Fruit fly (Drosophila melanogaster) Kc167 (cell line): ENCODE measurements around the gene Cyt-c1L.

Source experiments
- Myc ChIP-seq: fragments of >200 bp; optimal IDR thresholded peaks from 2 replicates; lab custom pipeline; 2017; ENCODE audit warnings: missing external identifiers
- Sin3A ChIP-seq: fragments of >200 bp; optimal IDR thresholded peaks from 2 replicates; lab custom pipeline; 2018; ENCODE audit warnings: missing external identifiers
- h ChIP-seq: fragments of >200 bp; optimal IDR thresholded peaks from 3 replicates; lab custom pipeline; 2018; ENCODE audit warnings: missing external identifiers
- insv ChIP-seq: fragments of >200 bp; optimal IDR thresholded peaks from 3 replicates; lab custom pipeline; 2018; ENCODE audit warnings: missing external identifiers
- psq ChIP-seq: fragments of >200 bp; optimal IDR thresholded peaks from 2 replicates; lab custom pipeline; 2017; ENCODE audit warnings: missing external identifiers
- ttk ChIP-seq: sonication (Bioruptor generic); optimal IDR thresholded peaks from 2 replicates; lab custom pipeline; 2017; ENCODE audit warnings: missing external identifiers

Cyt-c1L gene

dm6 chr3R:29190984-29191383, 12.9 kb downstream of the Cyt-c1L start:
- TF ChIP-seq psq (lab: Kevin White, UChicago) (no peak), h (lab: Kevin White, UChicago) (no peak), Sin3A (lab: Kevin White, UChicago) (no peak), Myc (lab: Kevin White, UChicago) (no peak), insv (no peak)

dm6 chr3R:29164930-29165693, 38.8 kb downstream of the Cyt-c1L start, which contains the start of gene CG11898:
TSS of gene CG11898 (plus strand) at chr3R:29165643.
- no peak for TF ChIP-seq psq (lab: Kevin White, UChicago)
- no peak for TF ChIP-seq h (lab: Kevin White, UChicago)
- no peak for TF ChIP-seq ttk
- TF ChIP-seq Sin3A (lab: Kevin White, UChicago): no peak
- TF ChIP-seq insv: no peak
- no peak for TF ChIP-seq Myc (lab: Kevin White, UChicago)

- TF ChIP-seq Myc (lab: Kevin White, UChicago): no peak
- no peak for TF ChIP-seq psq (lab: Kevin White, UChicago)
- no peak for TF ChIP-seq insv
- no peak for TF ChIP-seq h (lab: Kevin White, UChicago)
- TF ChIP-seq ttk: no peak
These were observed 44.3 kb downstream of the Cyt-c1L start for dm6 chr3R:29159620-29160019.

dm6 chr3R:29158721-29159120, 45.2 kb downstream of the Cyt-c1L start:
- TF ChIP-seq insv: no peak
- TF ChIP-seq ttk: no peak
- TF ChIP-seq psq (lab: Kevin White, UChicago): no peak
- TF ChIP-seq h (lab: Kevin White, UChicago): no peak
- TF ChIP-seq Myc (lab: Kevin White, UChicago): no peak
- TF ChIP-seq Sin3A (lab: Kevin White, UChicago): no peak

dm6 chr3R:29157418-29158398, 46.2 kb downstream of the Cyt-c1L start, which contains the start of gene rdog:
TSS of gene rdog (plus strand) at chr3R:29158122.
- TF ChIP-seq Myc (lab: Kevin White, UChicago) (no peak), ttk (no peak), Sin3A (lab: Kevin White, UChicago) (no peak), psq (lab: Kevin White, UChicago) (no peak), insv (no peak)

dm6 chr3R:29153197-29153644, 50.7 kb downstream of the Cyt-c1L start, which contains the start of the genes Slbp and Rpn2:
TSS of gene Slbp (minus strand) at chr3R:29153266.
TSS of gene Rpn2 (plus strand) at chr3R:29153524.
- TF ChIP-seq insv (no peak), h (lab: Kevin White, UChicago) (no peak), psq (lab: Kevin White, UChicago) (no peak), ttk (no peak), Sin3A (lab: Kevin White, UChicago) (no peak), Myc (lab: Kevin White, UChicago) (no peak)
